Worm (Caenorhabditis elegans) whole organism, L4 larva: ENCODE measurements around the gene ppm-1.G.
A peak's percentile ranks its signal among the peaks of the same experiment; 100 is the strongest.

ENCODE experiments used
- aly-2 ChIP-seq: sonication (generic microtip); optimal IDR thresholded peaks from 2 replicates; lab custom pipeline; 2018; ENCODE audit warnings: missing biosample characterization, missing genetic modification characterization
- fkh-10 ChIP-seq: fragments of 150-350 bp; optimal IDR thresholded peaks from 2 replicates; lab custom pipeline; 2014; ENCODE audit warnings: missing biosample characterization, missing genetic modification reagents, missing genetic modification characterization
- hlh-11 ChIP-seq: fragments of 200-800 bp; sonication (Bioruptor generic); optimal IDR thresholded peaks from 2 replicates; lab custom pipeline; 2018; ENCODE audit warnings: mild to moderate bottlenecking, missing genetic modification characterization, missing compliant biosample characterization
- lin-29 ChIP-seq: fragments of 200-800 bp; sonication (Bioruptor generic); IDR thresholded peaks from 2 replicates; pipeline ENCODE4 v1.3.6; 2022; ENCODE audit warnings: missing genetic modification reagents, missing genetic modification characterization, missing compliant biosample characterization
- mdt-29 ChIP-seq: fragments of 200-800 bp; sonication (Bioruptor generic); IDR thresholded peaks from 2 replicates; pipeline ENCODE4 v1.3.6; 2022; ENCODE audit warnings: missing genetic modification reagents, missing genetic modification characterization, missing compliant biosample characterization
- nhr-77 ChIP-seq: fragments of 150-350 bp; optimal IDR thresholded peaks from 2 replicates; lab custom pipeline; 2014; ENCODE audit warnings: missing biosample characterization, missing genetic modification characterization
- snpc-4 ChIP-seq: fragments of 150-350 bp; optimal IDR thresholded peaks from 2 replicates; lab custom pipeline; 2014; ENCODE audit warnings: missing biosample characterization, missing genetic modification characterization
- unc-130 ChIP-seq: sonication (generic microtip); optimal IDR thresholded peaks from 2 replicates; lab custom pipeline; 2016; ENCODE audit warnings: missing genetic modification reagents, missing genetic modification characterization, missing compliant biosample characterization
- unc-62 ChIP-seq, 3 experiments: fragments of 150-350 bp in 1 of 3; sonication (generic microtip); optimal IDR thresholded peaks in 2 of 3; peaks in 1 of 3; 1 replicate in 1 of 3; 2 replicates in 2 of 3; lab custom pipeline; 2014 to 2017; ENCODE audit warnings: missing biosample characterization in 3 of 3, missing genetic modification characterization in 3 of 3, missing genetic modification reagents in 3 of 3, missing genotype in 1 of 3
- ztf-11 ChIP-seq: fragments of 150-350 bp; optimal IDR thresholded peaks from 2 replicates; lab custom pipeline; 2014; ENCODE audit warnings: missing biosample characterization, missing genetic modification characterization

ce11 chrIII:832855-833504 lies 49.5 kb downstream of the ppm-1.G start, which contains the start of gene zip-2:
- TF ChIP-seq fkh-10 (GFP tag; lab: Kevin White, UChicago), result no peak
- TF ChIP-seq snpc-4, result no peak
- no peak for TF ChIP-seq unc-130 (GFP tag; lab: Kevin White, UChicago)
- TF ChIP-seq mdt-29, result no peak
- no peak for TF ChIP-seq ztf-11 (tag; lab: Kevin White, UChicago)
- TF ChIP-seq aly-2 (tag; lab: Kevin White, UChicago), result no peak
- peak in 1 of 2 experiments; percentile 79 for TF ChIP-seq unc-62 (GFP tag; optimal IDR thresholded peaks at IDR 0.05 in 1 of 2; lab: Kevin White, UChicago)
- TF ChIP-seq unc-62 (tag; optimal IDR thresholded peaks at IDR 0.05; lab: Kevin White, UChicago), result no peak
- no peak for TF ChIP-seq lin-29 (GFP tag; lab: Robert Waterston, UW)
- peak; percentile 89 for TF ChIP-seq hlh-11 (tag; lab: Kevin White, UChicago)
- TF ChIP-seq nhr-77 (tag; lab: Kevin White, UChicago), result peak; percentile 71
